Fruit fly (Drosophila melanogaster): Measurements from ENCODE around the gene Idh3g.

DNA sequence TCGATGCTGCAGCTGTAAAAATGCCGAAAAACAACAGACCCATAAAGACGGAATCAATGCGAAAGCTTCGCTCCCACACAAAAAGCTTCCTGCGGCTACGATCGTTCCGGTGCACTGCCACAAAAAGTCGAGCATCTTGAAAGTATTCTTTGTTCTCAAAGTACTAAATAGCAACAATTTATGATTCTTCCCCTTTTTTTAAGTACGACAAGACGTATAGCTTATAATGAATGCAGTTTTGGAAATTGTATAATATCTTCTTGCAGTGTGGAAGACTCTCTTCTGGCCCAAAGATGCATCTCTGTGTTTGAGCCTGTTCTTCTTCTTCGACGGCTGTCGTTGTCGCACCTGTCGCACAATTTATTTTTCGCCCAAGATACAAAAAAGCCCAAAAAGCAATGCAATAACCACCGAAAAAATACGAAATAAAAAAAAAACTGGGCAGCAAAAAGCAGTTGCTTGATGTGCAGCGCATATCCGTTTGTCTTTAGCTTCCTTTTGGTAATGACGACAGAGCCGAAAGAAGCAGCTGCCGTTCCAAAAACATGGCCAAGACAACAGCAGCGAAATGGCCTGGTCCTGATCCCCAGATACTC lies 46.7 kb upstream of the Idh3g start:
- TF ChIP-seq CG17806 (tag; optimal IDR thresholded peaks at IDR 0.05) = peak; percentile 16
- TF ChIP-seq CG9948 (tag; optimal IDR thresholded peaks at IDR 0.05) = no peak
- TF ChIP-seq gl (tag; optimal IDR thresholded peaks at IDR 0.05) = no peak
- TF ChIP-seq D1 (tag; optimal IDR thresholded peaks at IDR 0.05) = no peak
- TF ChIP-seq CG32121 (GFP tag; IDR thresholded peaks at IDR 0.05) = no peak
- no peak for TF ChIP-seq CG12605 (GFP tag; IDR thresholded peaks at IDR 0.05)
- TF ChIP-seq CG4496 (GFP tag; IDR thresholded peaks at IDR 0.05) = no peak
- no peak for TF ChIP-seq Ets98B (GFP tag; IDR thresholded peaks at IDR 0.05)
- TF ChIP-seq Snoo (tag; optimal IDR thresholded peaks at IDR 0.05) = peak; percentile 69
- TF ChIP-seq CG14655 (GFP tag; optimal IDR thresholded peaks at IDR 0.05) = peak; percentile 9
